Worm (Caenorhabditis elegans) whole organism, L3 larva: ENCODE results near the gene C46F9.5.

Experiments
- R02D3.7 ChIP-seq: fragments of 150-350 bp; optimal IDR thresholded peaks from 2 replicates; lab custom pipeline; 2014; ENCODE audit warnings: missing biosample characterization, missing genetic modification characterization
- ZK546.5 ChIP-seq: sonication (generic microtip); optimal IDR thresholded peaks from 2 replicates; lab custom pipeline; 2017; ENCODE audit warnings: missing biosample characterization, missing genetic modification characterization
- aly-2 ChIP-seq: fragments of 150-350 bp; optimal IDR thresholded peaks from 2 replicates; lab custom pipeline; 2014; ENCODE audit warnings: missing biosample characterization, missing genetic modification characterization
- ama-1 ChIP-seq: fragments of 150-350 bp; optimal IDR thresholded peaks from 2 replicates; lab custom pipeline; 2018
- ceh-16 ChIP-seq: sonication (generic microtip); optimal IDR thresholded peaks from 2 replicates; lab custom pipeline; 2017; ENCODE audit warnings: missing biosample characterization, missing genetic modification characterization
- ceh-28 ChIP-seq: fragments of 150-350 bp; optimal IDR thresholded peaks from 2 replicates; lab custom pipeline; 2014; ENCODE audit warnings: missing biosample characterization, missing genetic modification reagents, missing genetic modification characterization
- ceh-82 ChIP-seq: fragments of 150-350 bp; optimal IDR thresholded peaks from 2 replicates; lab custom pipeline; 2014; ENCODE audit warnings: missing biosample characterization, missing genetic modification characterization
- ceh-9 ChIP-seq: sonication (generic microtip); optimal IDR thresholded peaks from 2 replicates; lab custom pipeline; 2018; ENCODE audit warnings: missing biosample characterization, missing genetic modification characterization
- egl-27 ChIP-seq: sonication (generic microtip); optimal IDR thresholded peaks from 4 replicates; lab custom pipeline; 2017; ENCODE audit warnings: missing biosample characterization, missing genetic modification reagents, missing genetic modification characterization
- egl-5 ChIP-seq: fragments of 150-350 bp; optimal IDR thresholded peaks from 2 replicates; lab custom pipeline; 2017; ENCODE audit warnings: missing biosample characterization, missing genetic modification reagents, missing genetic modification characterization, inconsistent platforms
- elt-1 ChIP-seq: fragments of 150-350 bp; optimal IDR thresholded peaks from 2 replicates; lab custom pipeline; 2014; ENCODE audit warnings: missing biosample characterization, missing genetic modification characterization
- elt-2 ChIP-seq: sonication (generic microtip); optimal IDR thresholded peaks from 2 replicates; lab custom pipeline; 2016; ENCODE audit warnings: missing genetic modification reagents, mild to moderate bottlenecking, missing genetic modification characterization, missing compliant biosample characterization
- elt-3 ChIP-seq, 3 experiments: fragments of 150-350 bp in 1 of 3; sonication (generic microtip) in 2 of 3; optimal IDR thresholded peaks; 2 replicates in 2 of 3; 4 replicates in 1 of 3; lab custom pipeline; 2014 to 2017; ENCODE audit warnings: missing biosample characterization in 3 of 3, missing genetic modification characterization in 3 of 3
- eor-1 ChIP-seq, 2 experiments: fragments of 150-350 bp; optimal IDR thresholded peaks; 2 replicates each; lab custom pipeline; 2014 to 2018; ENCODE audit warnings: missing biosample characterization in 2 of 2, missing genetic modification characterization in 2 of 2
- fkh-2 ChIP-seq: fragments of 150-350 bp; optimal IDR thresholded peaks from 2 replicates; lab custom pipeline; 2014; ENCODE audit warnings: missing biosample characterization, missing genetic modification reagents, missing genetic modification characterization
- fos-1 ChIP-seq: fragments of 150-350 bp; optimal IDR thresholded peaks from 2 replicates; lab custom pipeline; 2014; ENCODE audit warnings: missing biosample characterization, missing genetic modification characterization
- hmg-11 ChIP-seq: sonication (generic microtip); optimal IDR thresholded peaks from 2 replicates; lab custom pipeline; 2016; ENCODE audit warnings: missing genetic modification characterization, missing compliant biosample characterization
- jun-1 ChIP-seq: fragments of 150-350 bp; optimal IDR thresholded peaks from 2 replicates; lab custom pipeline; 2014; ENCODE audit warnings: missing biosample characterization, missing genetic modification reagents, missing genetic modification characterization
- lin-39 ChIP-seq: fragments of 150-350 bp; optimal IDR thresholded peaks from 2 replicates; lab custom pipeline; 2018; ENCODE audit warnings: missing biosample characterization, missing genetic modification reagents, missing genetic modification characterization
- lsy-12 ChIP-seq: sonication (generic microtip); optimal IDR thresholded peaks from 2 replicates; lab custom pipeline; 2016; ENCODE audit warnings: mild to moderate bottlenecking, missing genetic modification characterization, missing compliant biosample characterization
- nfya-1 ChIP-seq: sonication (generic microtip); optimal IDR thresholded peaks from 2 replicates; lab custom pipeline; 2017; ENCODE audit warnings: missing genetic modification characterization, mild to moderate bottlenecking, missing compliant biosample characterization, antibody characterized with exemption, moderate library complexity; ENCODE audit not compliant: insufficient read depth
- nhr-11 ChIP-seq: fragments of 150-350 bp; optimal IDR thresholded peaks from 2 replicates; lab custom pipeline; 2014; ENCODE audit warnings: missing biosample characterization, missing genetic modification characterization
- nhr-12 ChIP-seq: fragments of 150-350 bp; optimal IDR thresholded peaks from 2 replicates; lab custom pipeline; 2014; ENCODE audit warnings: missing biosample characterization, missing genetic modification characterization
- nhr-23 ChIP-seq: fragments of 150-350 bp; optimal IDR thresholded peaks from 2 replicates; lab custom pipeline; 2014; ENCODE audit warnings: missing biosample characterization, missing genetic modification reagents, missing genetic modification characterization
- nhr-237 ChIP-seq: fragments of 150-350 bp; optimal IDR thresholded peaks from 2 replicates; lab custom pipeline; 2014; ENCODE audit warnings: missing biosample characterization, missing genetic modification characterization
- nhr-25 ChIP-seq: sonication (generic microtip); optimal IDR thresholded peaks from 2 replicates; lab custom pipeline; 2017; ENCODE audit warnings: missing biosample characterization, missing genetic modification characterization
- nhr-28 ChIP-seq: fragments of 150-350 bp; optimal IDR thresholded peaks from 2 replicates; lab custom pipeline; 2014; ENCODE audit warnings: missing biosample characterization, missing genetic modification characterization
- nhr-43 ChIP-seq: sonication (generic microtip); optimal IDR thresholded peaks from 2 replicates; lab custom pipeline; 2016; ENCODE audit warnings: mild to moderate bottlenecking, missing genetic modification characterization, missing compliant biosample characterization; ENCODE audit not compliant: poor library complexity, severe bottlenecking
- nhr-67 ChIP-seq: fragments of 150-350 bp; optimal IDR thresholded peaks from 2 replicates; lab custom pipeline; 2014; ENCODE audit warnings: missing biosample characterization, missing genetic modification characterization
- nhr-76 ChIP-seq: fragments of 150-350 bp; sonication (generic microtip); optimal IDR thresholded peaks from 5 replicates; lab custom pipeline; 2014; ENCODE audit warnings: missing biosample characterization, missing genetic modification characterization
- nhr-77 ChIP-seq: fragments of 150-350 bp; optimal IDR thresholded peaks from 2 replicates; lab custom pipeline; 2014; ENCODE audit warnings: missing biosample characterization, missing genetic modification characterization
- pha-4 ChIP-seq: fragments of 150-350 bp; optimal IDR thresholded peaks from 2 replicates; lab custom pipeline; 2014; ENCODE audit warnings: missing biosample characterization, missing genetic modification reagents, missing genetic modification characterization
- pqm-1 ChIP-seq: fragments of 150-350 bp; optimal IDR thresholded peaks from 2 replicates; lab custom pipeline; 2017; ENCODE audit warnings: missing biosample characterization, missing genetic modification characterization, inconsistent platforms
- sea-2 ChIP-seq: fragments of 150-350 bp; sonication (generic microtip); optimal IDR thresholded peaks from 4 replicates; lab custom pipeline; 2014; ENCODE audit warnings: missing biosample characterization, missing genetic modification reagents, missing genetic modification characterization
- skn-1 ChIP-seq: fragments of 150-350 bp; optimal IDR thresholded peaks from 2 replicates; lab custom pipeline; 2014; ENCODE audit warnings: missing biosample characterization, missing genetic modification characterization
- snpc-4 ChIP-seq: fragments of 150-350 bp; optimal IDR thresholded peaks from 2 replicates; lab custom pipeline; 2014; ENCODE audit warnings: missing biosample characterization, missing genetic modification characterization
- tbx-2 ChIP-seq: sonication (generic microtip); optimal IDR thresholded peaks from 2 replicates; lab custom pipeline; 2016; ENCODE audit warnings: mild to moderate bottlenecking, missing genetic modification characterization, missing compliant biosample characterization
- unc-62 ChIP-seq: fragments of 150-350 bp; sonication (generic microtip); optimal IDR thresholded peaks from 4 replicates; lab custom pipeline; 2014; ENCODE audit warnings: missing biosample characterization, missing genetic modification reagents, missing genetic modification characterization
- zag-1 ChIP-seq: fragments of 150-350 bp; optimal IDR thresholded peaks from 2 replicates; lab custom pipeline; 2014; ENCODE audit warnings: missing biosample characterization, missing genetic modification characterization
- ztf-4 ChIP-seq: fragments of 150-350 bp; optimal IDR thresholded peaks from 2 replicates; lab custom pipeline; 2014; ENCODE audit warnings: missing biosample characterization, missing genetic modification characterization

The C46F9.5 gene

DNA sequence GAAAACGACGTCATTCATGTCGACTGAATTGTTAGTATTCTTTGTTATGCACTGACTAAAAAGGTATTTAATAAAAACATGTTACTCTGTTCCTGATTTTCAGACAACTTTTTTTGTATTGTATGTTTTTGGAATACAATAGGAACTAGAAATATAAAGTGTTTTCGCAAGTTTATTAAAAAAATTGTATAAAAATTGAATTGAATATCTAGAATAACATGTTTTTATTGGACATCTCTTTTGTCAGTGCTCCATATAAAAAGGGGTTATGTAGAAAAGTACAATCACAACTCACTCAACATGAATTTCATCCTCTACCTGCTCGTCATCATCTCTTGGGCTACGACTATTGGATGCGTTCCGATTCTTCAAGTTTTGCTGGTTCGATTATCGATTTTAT, at the start of gene C46F9.5:
Gene C46F9.5, plus strand, starts transcription at position 301 of the 400 bp plus-strand sequence.
- TF ChIP-seq elt-3 (tag; optimal IDR thresholded peaks at IDR 0.05; lab: Kevin White, UChicago) = no peak
- TF ChIP-seq snpc-4 (tag; lab: Kevin White, UChicago) = no peak
- TF ChIP-seq R02D3.7 = no peak
- no peak for TF ChIP-seq nhr-67
- no peak for TF ChIP-seq elt-2
- no peak for TF ChIP-seq lin-39 (tag; lab: Kevin White, UChicago)
- TF ChIP-seq ztf-4 (tag; lab: Kevin White, UChicago) = no peak
- TF ChIP-seq nfya-1 = no peak
- no peak for TF ChIP-seq unc-62 (GFP tag; lab: Kevin White, UChicago)
- TF ChIP-seq sea-2 = no peak
- TF ChIP-seq nhr-23 = no peak
- TF ChIP-seq pqm-1 (tag; lab: Kevin White, UChicago) = no peak
- no peak for TF ChIP-seq skn-1 (tag; lab: Kevin White, UChicago)
- no peak for TF ChIP-seq fkh-2 (tag; lab: Kevin White, UChicago)
- no peak for TF ChIP-seq ceh-82 (tag; lab: Kevin White, UChicago)
- no peak for TF ChIP-seq hmg-11 (tag; lab: Kevin White, UChicago)
- TF ChIP-seq nhr-43 (tag; lab: Kevin White, UChicago) = no peak
- TF ChIP-seq lsy-12 (tag; lab: Kevin White, UChicago) = no peak
- TF ChIP-seq elt-1 = no peak

DNA sequence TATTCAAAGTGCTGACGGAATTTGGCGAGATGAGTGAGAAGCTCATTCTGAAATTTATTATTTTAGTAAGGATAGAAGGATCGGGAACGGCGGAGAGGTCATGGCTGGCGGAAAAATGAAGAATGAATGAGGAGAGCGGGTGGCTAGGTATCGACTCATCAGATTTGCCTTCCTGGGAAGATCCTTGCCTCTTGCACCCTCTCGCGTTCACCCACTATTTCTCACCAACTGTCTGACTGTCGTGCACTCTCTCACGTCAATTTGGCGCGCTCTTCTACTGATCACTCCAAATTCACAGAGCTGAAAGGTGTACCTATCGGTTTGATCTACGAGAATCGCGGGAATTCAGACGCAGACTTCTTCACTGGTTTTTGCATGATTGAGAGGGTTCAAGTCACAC, 47.3 kb upstream of the C46F9.5 start, which contains the start of gene fbxb-97:
Gene fbxb-97, minus strand, starts transcription at position 53 of the 400 bp plus-strand sequence.
- no peak for TF ChIP-seq ztf-4 (tag; lab: Kevin White, UChicago)

DNA sequence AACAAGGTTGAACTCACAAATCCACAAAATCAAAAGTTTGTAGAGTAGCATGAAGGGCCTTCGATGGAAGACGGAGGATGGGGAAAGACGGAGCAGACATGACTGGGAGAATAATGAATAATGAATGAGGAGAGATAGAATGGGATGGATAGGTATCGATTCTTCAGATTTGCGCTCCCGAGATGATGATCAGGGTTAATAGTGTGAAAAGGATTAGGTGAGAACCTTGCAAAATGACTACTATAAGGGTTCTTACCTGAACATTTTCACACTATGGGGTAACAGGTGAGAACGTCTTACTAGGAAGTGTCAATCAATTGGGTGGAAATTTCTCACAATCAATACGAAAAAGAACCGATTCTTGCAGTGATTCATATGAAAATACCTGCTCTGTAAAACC, 45.1 kb upstream of the C46F9.5 start, which contains the start of gene fbxb-96:
Gene fbxb-96, minus strand, starts transcription at position 101 of the 400 bp plus-strand sequence.
- TF ChIP-seq R02D3.7 = no peak
- no peak for TF ChIP-seq ceh-9 (tag; lab: Kevin White, UChicago)
- TF ChIP-seq unc-62 (GFP tag; lab: Kevin White, UChicago) = no peak
- TF ChIP-seq ceh-16 (tag; lab: Kevin White, UChicago) = no peak
- no peak for TF ChIP-seq fos-1 (tag; lab: Kevin White, UChicago)
- no peak for TF ChIP-seq elt-2
- TF ChIP-seq skn-1 (tag; lab: Kevin White, UChicago) = no peak
- no peak for TF ChIP-seq lsy-12 (tag; lab: Kevin White, UChicago)
- no peak for TF ChIP-seq hmg-11 (tag; lab: Kevin White, UChicago)
- no peak for TF ChIP-seq aly-2

DNA sequence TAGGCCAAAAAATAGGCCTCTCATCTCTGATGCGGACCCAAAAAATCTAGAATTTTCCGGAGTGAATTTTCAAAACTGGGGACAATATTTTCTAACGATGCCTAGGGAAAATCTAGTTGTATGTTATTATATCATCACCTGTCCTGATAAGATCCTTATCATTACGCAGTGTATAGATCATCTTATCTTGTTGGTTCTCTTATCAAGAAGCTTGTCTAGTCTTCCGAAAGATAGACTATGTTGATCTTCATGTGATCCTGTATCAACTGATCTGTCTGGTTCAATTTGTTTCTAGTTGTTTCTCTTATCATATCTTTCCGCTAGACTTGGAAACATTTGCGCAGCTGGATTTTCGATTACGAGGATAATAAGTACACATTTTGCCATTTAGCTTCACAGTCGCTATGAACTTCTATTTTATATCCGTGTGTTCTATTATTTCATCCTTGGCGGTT, 44.5 kb upstream of the C46F9.5 start, which contains the start of gene C52E2.3:
Gene C52E2.3, plus strand, starts transcription at position 405 of the 455 bp plus-strand sequence.
- TF ChIP-seq pha-4 (tag; lab: Kevin White, UChicago) = no peak
- peak; percentile 51 for TF ChIP-seq elt-2
- TF ChIP-seq ztf-4 (tag; lab: Kevin White, UChicago) = no peak
- TF ChIP-seq nhr-43 (tag; lab: Kevin White, UChicago) = peak; percentile 64
- TF ChIP-seq egl-5 = no peak
- no peak for TF ChIP-seq hmg-11 (tag; lab: Kevin White, UChicago)
- no peak for TF ChIP-seq nhr-67
- no peak for TF ChIP-seq nhr-12
- peak in 1 of 3 experiments; percentile 28 for TF ChIP-seq elt-3 (tag; optimal IDR thresholded peaks at IDR 0.05; lab: Kevin White, UChicago)
- TF ChIP-seq R02D3.7 = no peak
- TF ChIP-seq, all 47 proteins: peak for 3

DNA sequence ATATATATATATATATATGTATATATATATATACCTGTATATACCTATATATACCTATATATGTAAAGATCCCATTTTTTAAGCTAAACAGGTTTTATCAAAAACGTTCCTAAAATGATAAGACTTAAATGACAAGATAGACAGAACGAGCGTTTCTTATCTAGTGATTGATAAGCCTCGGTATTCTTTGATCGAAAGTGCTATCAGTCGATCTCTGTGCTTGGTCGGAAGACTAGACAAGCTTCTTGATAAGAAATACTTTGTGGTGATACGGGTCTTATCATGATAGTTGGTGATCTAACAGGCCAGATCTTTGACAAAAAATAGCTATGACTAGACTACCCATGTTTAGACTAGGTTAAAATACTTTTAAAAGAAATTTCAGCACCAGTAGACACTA, 43.7 kb upstream of the C46F9.5 start:
- TF ChIP-seq lsy-12 (tag; lab: Kevin White, UChicago) = no peak
- TF ChIP-seq R02D3.7 = no peak
- TF ChIP-seq nhr-11 (tag; lab: Kevin White, UChicago) = no peak
- TF ChIP-seq aly-2 = no peak
- no peak for TF ChIP-seq zag-1 (tag; lab: Kevin White, UChicago)
- TF ChIP-seq nhr-23 = no peak
- TF ChIP-seq ama-1 (lab: Kevin White, UChicago) = no peak
- no peak for TF ChIP-seq tbx-2 (tag; lab: Kevin White, UChicago)
- no peak for TF ChIP-seq ceh-28 (tag; lab: Kevin White, UChicago)
- peak; percentile 96 for TF ChIP-seq jun-1 (tag; lab: Kevin White, UChicago)
- TF ChIP-seq nfya-1 = no peak
- TF ChIP-seq ceh-16 (tag; lab: Kevin White, UChicago) = no peak
- peak; percentile 85 for TF ChIP-seq nhr-43 (tag; lab: Kevin White, UChicago)
- TF ChIP-seq ztf-4 (tag; lab: Kevin White, UChicago) = no peak
- TF ChIP-seq nhr-237 (tag; lab: Kevin White, UChicago) = no peak
- no peak for TF ChIP-seq nhr-25 (tag; lab: Kevin White, UChicago)
- TF ChIP-seq nhr-28 (tag; lab: Kevin White, UChicago) = no peak
- TF ChIP-seq elt-2 = peak; percentile 100
- no peak for TF ChIP-seq nhr-76 (tag; lab: Kevin White, UChicago)
- TF ChIP-seq ZK546.5 (tag; lab: Kevin White, UChicago) = no peak
- no peak for TF ChIP-seq sea-2
- no peak for TF ChIP-seq nhr-77 (tag; lab: Kevin White, UChicago)
- no peak for TF ChIP-seq ceh-9 (tag; lab: Kevin White, UChicago)
- peak; percentile 44 for TF ChIP-seq egl-27
- TF ChIP-seq pha-4 (tag; lab: Kevin White, UChicago) = peak; percentile 52
- TF ChIP-seq fkh-2 (tag; lab: Kevin White, UChicago) = no peak
- peak; percentile 99 for TF ChIP-seq pqm-1 (tag; lab: Kevin White, UChicago)
- TF ChIP-seq eor-1 (tag; optimal IDR thresholded peaks at IDR 0.05; lab: Kevin White, UChicago) = no peak
- TF ChIP-seq lin-39 (tag; lab: Kevin White, UChicago) = no peak
- no peak for TF ChIP-seq hmg-11 (tag; lab: Kevin White, UChicago)
